Fruit fly (Drosophila melanogaster) whole organism, wandering third instar larva: ENCODE data around the gene REG.

Experiments used
- Abd-B ChIP-seq: fragments of >200 bp; optimal IDR thresholded peaks from 2 replicates; lab custom pipeline; 2017; ENCODE audit warnings: missing biosample characterization, missing genetic modification characterization
- CG9705 ChIP-seq: fragments of 200-800 bp; sonication (Bioruptor generic); optimal IDR thresholded peaks from 2 replicates; lab custom pipeline; 2018; ENCODE audit warnings: missing biosample characterization, mild to moderate bottlenecking, missing genetic modification characterization
- CrebA ChIP-seq: fragments of 200-800 bp; sonication (Bioruptor generic); optimal IDR thresholded peaks from 2 replicates; lab custom pipeline; 2016; ENCODE audit warnings: missing biosample characterization, mild to moderate bottlenecking, missing genetic modification characterization, borderline replicate concordance
- Dfd ChIP-seq: fragments of >200 bp; optimal IDR thresholded peaks from 2 replicates; lab custom pipeline; 2017; ENCODE audit warnings: missing biosample characterization, missing genetic modification characterization
- Dif ChIP-seq: fragments of 200-275, 200-300 bp; sonication (Bioruptor generic); optimal IDR thresholded peaks from 2 replicates; lab custom pipeline; 2018; ENCODE audit warnings: missing biosample characterization, missing genetic modification characterization; ENCODE audit not compliant: partially characterized antibody
- GATAd ChIP-seq: sonication (Bioruptor generic); optimal IDR thresholded peaks from 2 replicates; lab custom pipeline; 2016; ENCODE audit warnings: missing biosample characterization, missing genetic modification characterization
- HLH106 ChIP-seq: fragments of 200-800 bp; optimal IDR thresholded peaks from 3 replicates; lab custom pipeline; 2019; ENCODE audit warnings: missing biosample characterization, mild to moderate bottlenecking, missing genetic modification characterization, moderate library complexity
- Hnf4 ChIP-seq: fragments of 200-800 bp; sonication (Bioruptor generic); optimal IDR thresholded peaks from 2 replicates; lab custom pipeline; 2016; ENCODE audit warnings: missing biosample characterization, mild to moderate bottlenecking, missing genetic modification characterization
- Hr78 ChIP-seq: fragments of >200 bp; optimal IDR thresholded peaks from 2 replicates; lab custom pipeline; 2017; ENCODE audit warnings: missing biosample characterization, missing genetic modification characterization
- Hr83 ChIP-seq: fragments of 200-300 bp; sonication (Bioruptor generic); optimal IDR thresholded peaks from 2 replicates; lab custom pipeline; 2016; ENCODE audit warnings: missing biosample characterization, mild to moderate bottlenecking, missing genetic modification characterization, moderate library complexity; ENCODE audit not compliant: poor library complexity, severe bottlenecking
- Jra ChIP-seq: sonication (Bioruptor generic); optimal IDR thresholded peaks from 2 replicates; lab custom pipeline; 2016; ENCODE audit warnings: missing biosample characterization, missing genetic modification characterization
- Mio ChIP-seq: sonication (Bioruptor generic); optimal IDR thresholded peaks from 2 replicates; lab custom pipeline; 2016; ENCODE audit warnings: missing biosample characterization, missing genetic modification characterization
- Myc ChIP-seq: fragments of >200 bp; optimal IDR thresholded peaks from 2 replicates; lab custom pipeline; 2017
- N ChIP-seq: fragments of >200 bp; optimal IDR thresholded peaks from 2 replicates; lab custom pipeline; 2018; ENCODE audit warnings: missing biosample characterization, missing external identifiers, missing genetic modification characterization
- OdsH ChIP-seq: fragments of 200-800 bp; sonication (Bioruptor generic); optimal IDR thresholded peaks from 2 replicates; lab custom pipeline; 2016; ENCODE audit warnings: missing biosample characterization, mild to moderate bottlenecking, missing genetic modification characterization
- Rel ChIP-seq, 2 experiments: fragments of 200-800 bp; sonication (Bioruptor generic) in 1 of 2; optimal IDR thresholded peaks; 2 replicates in 1 of 2; 3 replicates in 1 of 2; lab custom pipeline; 2016 to 2019; ENCODE audit warnings: mild to moderate bottlenecking in 2 of 2, missing biosample characterization in 2 of 2, missing genetic modification characterization in 2 of 2, moderate library complexity in 1 of 2
- Sp1 ChIP-seq: fragments of 200-800 bp; sonication (Bioruptor generic); optimal IDR thresholded peaks from 3 replicates; lab custom pipeline; 2019; ENCODE audit warnings: missing biosample characterization, mild to moderate bottlenecking, missing genetic modification characterization, moderate library complexity
- Vsx2 ChIP-seq: fragments of 200-300, 225-300 bp; sonication (Bioruptor generic); optimal IDR thresholded peaks from 2 replicates; lab custom pipeline; 2018; ENCODE audit warnings: missing biosample characterization, missing genetic modification characterization; ENCODE audit not compliant: partially characterized antibody
- br ChIP-seq: fragments of 200-800 bp; sonication (Bioruptor generic); optimal IDR thresholded peaks from 2 replicates; lab custom pipeline; 2016; ENCODE audit warnings: missing biosample characterization, missing genetic modification characterization
- brk ChIP-seq: fragments of 200-800 bp; sonication (Bioruptor generic); optimal IDR thresholded peaks from 2 replicates; lab custom pipeline; 2016; ENCODE audit warnings: missing biosample characterization, mild to moderate bottlenecking, missing genetic modification characterization
- dl ChIP-seq, 2 experiments: fragments of 175-275, 200-275 bp in 1 of 2; fragments of 200-275 bp in 1 of 2; sonication (Bioruptor generic); optimal IDR thresholded peaks; lab custom pipeline; 2018; ENCODE audit warnings: mild to moderate bottlenecking in 2 of 2, missing biosample characterization in 2 of 2, missing genetic modification characterization in 2 of 2, moderate library complexity in 2 of 2; ENCODE audit not compliant: partially characterized antibody in 2 of 2, insufficient read depth in 1 of 2
- dsf ChIP-seq: sonication (Bioruptor generic); optimal IDR thresholded peaks from 2 replicates; lab custom pipeline; 2016; ENCODE audit warnings: missing biosample characterization, missing genetic modification characterization, borderline replicate concordance
- ey ChIP-seq: fragments of 200-800 bp; sonication (Bioruptor generic); optimal IDR thresholded peaks from 2 replicates; lab custom pipeline; 2016; ENCODE audit warnings: missing biosample characterization, missing genetic modification characterization
- foxo ChIP-seq, 2 experiments: fragments of 200-800 bp; sonication (Bioruptor generic); optimal IDR thresholded peaks; 2 replicates in 1 of 2; 3 replicates in 1 of 2; lab custom pipeline; 2016 to 2017; ENCODE audit warnings: missing biosample characterization in 2 of 2, missing genetic modification characterization in 2 of 2
- fru ChIP-seq: fragments of 200-800 bp; sonication (Bioruptor generic); optimal IDR thresholded peaks from 3 replicates; lab custom pipeline; 2016; ENCODE audit warnings: missing biosample characterization, mild to moderate bottlenecking, missing genetic modification characterization
- h ChIP-seq: fragments of 200-800 bp; sonication (Bioruptor generic); optimal IDR thresholded peaks from 3 replicates; lab custom pipeline; 2016; ENCODE audit warnings: missing biosample characterization, mild to moderate bottlenecking, missing genetic modification characterization
- jim ChIP-seq: fragments of 175-275, 200-325 bp; sonication (Bioruptor generic); optimal IDR thresholded peaks from 2 replicates; lab custom pipeline; 2016; ENCODE audit warnings: missing biosample characterization, mild to moderate bottlenecking, missing genetic modification characterization
- lola ChIP-seq: fragments of >200 bp; optimal IDR thresholded peaks from 2 replicates; lab custom pipeline; 2017; ENCODE audit warnings: missing biosample characterization, missing genetic modification characterization
- pan ChIP-seq: fragments of >200 bp; optimal IDR thresholded peaks from 2 replicates; lab custom pipeline; 2017
- psq ChIP-seq: fragments of 200-800 bp; sonication (Bioruptor generic); optimal IDR thresholded peaks from 3 replicates; lab custom pipeline; 2017; ENCODE audit warnings: missing biosample characterization, mild to moderate bottlenecking, missing genetic modification characterization, moderate library complexity
- rgr ChIP-seq: fragments of 200-800 bp; sonication (Bioruptor generic); optimal IDR thresholded peaks from 3 replicates; lab custom pipeline; 2016; ENCODE audit warnings: missing biosample characterization, mild to moderate bottlenecking, missing genetic modification characterization
- sage ChIP-seq: fragments of 200-800 bp; sonication (Bioruptor generic); optimal IDR thresholded peaks from 2 replicates; lab custom pipeline; 2016; ENCODE audit warnings: missing biosample characterization, mild to moderate bottlenecking, missing genetic modification characterization
- sv ChIP-seq: fragments of 200-800 bp; sonication (Bioruptor generic); optimal IDR thresholded peaks from 3 replicates; lab custom pipeline; 2016; ENCODE audit warnings: missing biosample characterization, missing genetic modification characterization
- tai ChIP-seq: sonication (Bioruptor generic); optimal IDR thresholded peaks from 2 replicates; lab custom pipeline; 2016; ENCODE audit warnings: missing biosample characterization, missing genetic modification characterization
- usp ChIP-seq: fragments of >200 bp; optimal IDR thresholded peaks from 2 replicates; lab custom pipeline; 2017; ENCODE audit warnings: missing biosample characterization, missing genetic modification characterization
- woc ChIP-seq: sonication (Bioruptor generic); optimal IDR thresholded peaks from 2 replicates; lab custom pipeline; 2016; ENCODE audit warnings: missing biosample characterization, mild to moderate bottlenecking, missing genetic modification characterization

The REG gene

dm6 chrX:13247789-13248188, 35.7 kb downstream of the REG start:
- TF ChIP-seq ey (no peak), Rel (GFP tag; optimal IDR thresholded peaks at IDR 0.05; lab: Kevin White, UChicago) (no peak), Rel (tag; optimal IDR thresholded peaks at IDR 0.05; lab: Kevin White, UChicago) (no peak), Dfd (GFP tag; lab: Kevin White, UChicago) (no peak), CrebA (GFP tag; lab: Kevin White, UChicago) (no peak), Hnf4 (no peak), usp (GFP tag; lab: Kevin White, UChicago) (no peak), br (no peak), rgr (no peak), Vsx2 (no peak), dsf (GFP tag; lab: Kevin White, UChicago) (no peak), brk (GFP tag; lab: Kevin White, UChicago) (no peak), Dif (no peak), N (no peak), Jra (GFP tag; lab: Kevin White, UChicago) (no peak), tai (GFP tag; lab: Kevin White, UChicago) (no peak), GATAd (GFP tag; lab: Kevin White, UChicago) (no peak), Myc (lab: Kevin White, UChicago) (no peak), Mio (no peak)

dm6 chrX:13248515-13248914, 36.4 kb downstream of the REG start:
- TF ChIP-seq Rel (GFP tag; optimal IDR thresholded peaks at IDR 0.05; lab: Kevin White, UChicago) (no peak), Rel (tag; optimal IDR thresholded peaks at IDR 0.05; lab: Kevin White, UChicago) (no peak), brk (GFP tag; lab: Kevin White, UChicago) (no peak), dsf (GFP tag; lab: Kevin White, UChicago) (no peak), dl (GFP tag; optimal IDR thresholded peaks at IDR 0.05; lab: Kevin White, UChicago; ENCODE audit: insufficient read depth in 1 of 2, partially characterized antibody in 2 of 2) (no peak), Jra (GFP tag; lab: Kevin White, UChicago) (no peak), h (GFP tag; lab: Kevin White, UChicago) (no peak), Hnf4 (no peak), Hr78 (no peak), ey (no peak)

- TF ChIP-seq OdsH, result no peak
- TF ChIP-seq rgr, result no peak
- TF ChIP-seq N, result no peak
- TF ChIP-seq psq (GFP tag; lab: Kevin White, UChicago), result no peak
- TF ChIP-seq sv, result no peak
- no peak for TF ChIP-seq Hr83 (GFP tag; lab: Kevin White, UChicago)
- no peak for TF ChIP-seq pan (lab: Kevin White, UChicago)
- no peak for TF ChIP-seq HLH106 (tag; lab: Kevin White, UChicago)
- no peak for TF ChIP-seq Hnf4
- no peak for TF ChIP-seq fru
- no peak for TF ChIP-seq GATAd (GFP tag; lab: Kevin White, UChicago)
- no peak for TF ChIP-seq tai (GFP tag; lab: Kevin White, UChicago)
- no peak for TF ChIP-seq Jra (GFP tag; lab: Kevin White, UChicago)
- no peak for TF ChIP-seq Dfd (GFP tag; lab: Kevin White, UChicago)
- TF ChIP-seq dl (GFP tag; optimal IDR thresholded peaks at IDR 0.05; lab: Kevin White, UChicago; ENCODE audit: insufficient read depth in 1 of 2, partially characterized antibody in 2 of 2), result no peak
- TF ChIP-seq Hr78, result no peak
These were observed 37.7 kb downstream of the REG start for dm6 chrX:13249732-13250395.

dm6 chrX:13251310-13251709, 39.2 kb downstream of the REG start:
- TF ChIP-seq Myc (lab: Kevin White, UChicago) (no peak), dsf (GFP tag; lab: Kevin White, UChicago) (peak; percentile 11), usp (GFP tag; lab: Kevin White, UChicago) (no peak), pan (lab: Kevin White, UChicago) (no peak), foxo (GFP tag; optimal IDR thresholded peaks at IDR 0.05; lab: Kevin White, UChicago) (peak; percentile 74 to 97), br (peak; percentile 95), dl (GFP tag; optimal IDR thresholded peaks at IDR 0.05; lab: Kevin White, UChicago; ENCODE audit: insufficient read depth in 1 of 2, partially characterized antibody in 2 of 2) (peak in 1 of 2 experiments; percentile 33), ey (peak; percentile 97), Dif (no peak), OdsH (peak; percentile 92), tai (GFP tag; lab: Kevin White, UChicago) (peak; percentile 87), lola (GFP tag; lab: Kevin White, UChicago) (no peak), Rel (GFP tag; optimal IDR thresholded peaks at IDR 0.05; lab: Kevin White, UChicago) (peak; percentile 83), Rel (tag; optimal IDR thresholded peaks at IDR 0.05; lab: Kevin White, UChicago) (peak; percentile 60), CG9705 (GFP tag; lab: Kevin White, UChicago) (peak; percentile 90), woc (GFP tag; lab: Kevin White, UChicago) (peak; percentile 96), Jra (GFP tag; lab: Kevin White, UChicago) (peak; percentile 83), HLH106 (tag; lab: Kevin White, UChicago) (peak; percentile 94), sv (peak; percentile 77), Sp1 (GFP tag; lab: Kevin White, UChicago) (peak; percentile 93), jim (no peak), fru (peak; percentile 98), Hr78 (no peak), brk (GFP tag; lab: Kevin White, UChicago) (peak; percentile 83), N (no peak), Dfd (GFP tag; lab: Kevin White, UChicago) (no peak), sage (GFP tag; lab: Kevin White, UChicago) (peak; percentile 74), GATAd (GFP tag; lab: Kevin White, UChicago) (peak; percentile 25), Vsx2 (peak; percentile 1), h (GFP tag; lab: Kevin White, UChicago) (peak; percentile 97), Hr83 (GFP tag; lab: Kevin White, UChicago) (peak; percentile 37), psq (GFP tag; lab: Kevin White, UChicago) (peak; percentile 93), rgr (peak; percentile 93), Abd-B (no peak)
